Worm (Caenorhabditis elegans) whole organism, midembryonic: ENCODE measurements around the gene bcl-7.

Experiments used
- T22C8.4 ChIP-seq: fragments of 200-800 bp; sonication (Bioruptor generic); IDR thresholded peaks from 2 replicates; pipeline ENCODE4 v1.3.6; 2022; ENCODE audit warnings: missing genetic modification characterization, missing compliant biosample characterization
- cog-1 ChIP-seq: sonication (generic microtip); optimal IDR thresholded peaks from 2 replicates; lab custom pipeline; 2016; ENCODE audit warnings: missing genetic modification characterization, missing compliant biosample characterization
- flt-1 ChIP-seq: fragments of 200-800 bp; sonication (Bioruptor generic); IDR thresholded peaks from 2 replicates; pipeline ENCODE4 v1.3.6; 2022; ENCODE audit warnings: missing genetic modification characterization, missing compliant biosample characterization
- klf-2 ChIP-seq: fragments of 200-800 bp; sonication (Bioruptor generic); conservative IDR thresholded peaks from 2 replicates; pipeline ENCODE4 v1.3.6; 2022; ENCODE audit warnings: missing genetic modification reagents, missing genetic modification characterization, missing compliant biosample characterization
- med-1 ChIP-seq: sonication (generic microtip); optimal IDR thresholded peaks from 2 replicates; lab custom pipeline; 2017; ENCODE audit warnings: missing genetic modification characterization, mild to moderate bottlenecking, missing compliant biosample characterization, antibody characterized with exemption, missing genetic modification reagents; ENCODE audit not compliant: insufficient read depth
- ref-1 ChIP-seq: fragments of 200-800 bp; sonication (Bioruptor generic); conservative IDR thresholded peaks from 2 replicates; pipeline ENCODE4 v1.3.6; 2022; ENCODE audit warnings: missing genetic modification reagents, missing genetic modification characterization, missing compliant biosample characterization
- tab-1 ChIP-seq: fragments of 200-800 bp; sonication (Bioruptor generic); IDR thresholded peaks from 2 replicates; pipeline ENCODE4 v1.3.6; 2022; ENCODE audit warnings: missing genetic modification characterization, missing compliant biosample characterization
- ztf-23 ChIP-seq: fragments of 200-800 bp; sonication (Bioruptor generic); IDR thresholded peaks from 2 replicates; pipeline ENCODE4 v1.3.6; 2022; ENCODE audit warnings: missing genetic modification reagents, missing genetic modification characterization, missing compliant biosample characterization
- ztf-29 ChIP-seq: fragments of 200-800 bp; sonication (Bioruptor generic); IDR thresholded peaks from 2 replicates; pipeline ENCODE4 v1.3.6; 2022; ENCODE audit warnings: missing genetic modification reagents, missing genetic modification characterization, missing compliant biosample characterization

- TF ChIP-seq ztf-23: no peak
- no peak for TF ChIP-seq ztf-29 (GFP tag; lab: Robert Waterston, UW)
- no peak for TF ChIP-seq ref-1 (GFP tag; lab: Robert Waterston, UW)
- TF ChIP-seq klf-2: no peak
- no peak for TF ChIP-seq flt-1 (GFP tag; lab: Robert Waterston, UW)
- TF ChIP-seq T22C8.4 (GFP tag; lab: Robert Waterston, UW): no peak
- no peak for TF ChIP-seq cog-1 (tag; lab: Kevin White, UChicago)
- TF ChIP-seq tab-1 (GFP tag; lab: Robert Waterston, UW): no peak
- no peak for TF ChIP-seq med-1 (GFP tag; lab: Kevin White, UChicago)
These were observed 28.4 kb upstream of the bcl-7 start for ce11 chrIII:5897468-5897867.
